Fruit fly (Drosophila melanogaster) whole organism, adult: Measurements from ENCODE around the gene CG8004.

Experiments used
- CG11617 ChIP-seq: fragments of 200-800 bp; sonication (Bioruptor generic); optimal IDR thresholded peaks from 2 replicates; lab custom pipeline; 2017; ENCODE audit warnings: mild to moderate bottlenecking, missing biosample characterization, missing genetic modification reagents, missing genetic modification characterization
- CG12768 ChIP-seq: fragments of 200-800 bp; sonication (Bioruptor generic); optimal IDR thresholded peaks from 2 replicates; lab custom pipeline; 2017; ENCODE audit warnings: missing biosample characterization, missing genetic modification characterization, mild to moderate bottlenecking, moderate library complexity, missing genetic modification reagents
- CG14711 ChIP-seq: fragments of 200-800 bp; sonication (Bioruptor generic); optimal IDR thresholded peaks from 2 replicates; lab custom pipeline; 2018; ENCODE audit warnings: missing biosample characterization, mild to moderate bottlenecking, missing genetic modification characterization, moderate library complexity
- CG1620 ChIP-seq: fragments of 200-800 bp; sonication (Bioruptor generic); optimal IDR thresholded peaks from 2 replicates; lab custom pipeline; 2016; ENCODE audit warnings: missing biosample characterization, missing genetic modification characterization
- CG33017 ChIP-seq: fragments of 200-800 bp; sonication (Bioruptor generic); optimal IDR thresholded peaks from 2 replicates; lab custom pipeline; 2018; ENCODE audit warnings: missing biosample characterization, mild to moderate bottlenecking, missing genetic modification characterization, moderate library complexity
- CG5204 ChIP-seq: fragments of 200-800 bp; sonication (Bioruptor generic); optimal IDR thresholded peaks from 2 replicates; lab custom pipeline; 2016; ENCODE audit warnings: missing biosample characterization, missing genetic modification characterization
- CG7045 ChIP-seq: fragments of 200-800 bp; sonication (Bioruptor generic); optimal IDR thresholded peaks from 2 replicates; lab custom pipeline; 2017; ENCODE audit warnings: missing biosample characterization, mild to moderate bottlenecking, missing genetic modification characterization
- CG7101 ChIP-seq: fragments of 200-800 bp; sonication (Bioruptor generic); optimal IDR thresholded peaks from 2 replicates; lab custom pipeline; 2018; ENCODE audit warnings: missing biosample characterization, mild to moderate bottlenecking, missing genetic modification characterization, moderate library complexity
- Clk ChIP-seq: fragments of 200-800 bp; sonication (Bioruptor generic); optimal IDR thresholded peaks from 2 replicates; lab custom pipeline; 2017; ENCODE audit warnings: missing biosample characterization, missing genetic modification characterization
- Crg-1 ChIP-seq: fragments of 200-800 bp; sonication (Bioruptor generic); optimal IDR thresholded peaks from 2 replicates; lab custom pipeline; 2016; ENCODE audit warnings: missing biosample characterization, missing genetic modification characterization
- Hr96 ChIP-seq: fragments of 200-800 bp; sonication (Bioruptor generic); optimal IDR thresholded peaks from 2 replicates; lab custom pipeline; 2016; ENCODE audit warnings: missing biosample characterization, missing genetic modification characterization
- Mnt ChIP-seq: fragments of 200-800 bp; sonication (Bioruptor generic); optimal IDR thresholded peaks from 2 replicates; lab custom pipeline; 2016; ENCODE audit warnings: missing biosample characterization, mild to moderate bottlenecking, missing genetic modification characterization
- bab1 ChIP-seq: fragments of 200-800 bp; sonication (Bioruptor generic); optimal IDR thresholded peaks from 3 replicates; lab custom pipeline; 2019; ENCODE audit warnings: missing biosample characterization, mild to moderate bottlenecking, missing genetic modification characterization, moderate library complexity
- cic ChIP-seq: fragments of 200-800 bp; sonication (Bioruptor generic); optimal IDR thresholded peaks from 2 replicates; lab custom pipeline; 2017; ENCODE audit warnings: missing biosample characterization, mild to moderate bottlenecking, missing genetic modification characterization, moderate library complexity
- cnc ChIP-seq, 2 experiments: fragments of >200 bp; optimal IDR thresholded peaks; 2 replicates each; lab custom pipeline; 2017
- kay ChIP-seq: fragments of 200-800 bp; sonication (Bioruptor generic); peaks from one replicate; lab custom pipeline; 2016; ENCODE audit warnings: missing biosample characterization, missing genetic modification characterization, borderline replicate concordance
- ovo ChIP-seq: fragments of 200-800 bp; sonication (Bioruptor generic); optimal IDR thresholded peaks from 2 replicates; lab custom pipeline; 2016; ENCODE audit warnings: missing biosample characterization, missing genetic modification characterization
- pad ChIP-seq: fragments of 200-800 bp; sonication (Bioruptor generic); optimal IDR thresholded peaks from 3 replicates; lab custom pipeline; 2017; ENCODE audit warnings: missing biosample characterization, missing genetic modification characterization, mild to moderate bottlenecking, moderate library complexity, missing genetic modification reagents
- tj ChIP-seq: fragments of 200-800 bp; sonication (Bioruptor generic); optimal IDR thresholded peaks from 3 replicates; lab custom pipeline; 2017; ENCODE audit warnings: missing biosample characterization, mild to moderate bottlenecking, missing genetic modification characterization, moderate library complexity
- toe ChIP-seq: fragments of 200-800 bp; sonication (Bioruptor generic); optimal IDR thresholded peaks from 2 replicates; lab custom pipeline; 2016; ENCODE audit warnings: missing biosample characterization, missing genetic modification characterization

CG8004 gene

DNA sequence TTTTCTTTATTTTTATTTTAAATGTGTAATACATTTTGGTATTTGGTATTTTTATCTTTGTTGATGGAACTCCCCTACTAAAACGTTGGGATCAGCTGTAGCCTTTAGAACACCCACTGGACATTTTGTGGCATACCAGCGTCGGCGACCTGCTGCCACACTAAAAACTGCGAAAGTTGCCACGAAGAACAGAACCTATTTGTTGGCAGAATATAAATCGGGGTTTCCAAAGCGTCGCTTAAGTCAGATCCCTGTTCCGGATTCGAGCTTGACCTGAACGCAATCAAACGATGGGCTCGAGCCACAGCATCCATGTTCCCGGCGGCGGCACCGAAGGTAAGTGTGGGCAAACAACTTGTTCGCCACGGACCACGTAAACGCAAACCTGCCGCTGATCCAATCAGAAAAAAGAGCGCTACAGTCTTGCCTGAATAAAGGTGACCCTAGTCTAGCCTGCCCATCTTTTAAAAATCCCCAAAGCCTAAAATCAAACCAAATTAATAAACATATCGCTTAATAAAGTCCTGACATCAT is 3.5 kb downstream of the CG8004 start, which contains the start of gene Grasp65:
Grasp65 (plus strand) TSS at position 173 of the 534 bp plus-strand sequence.
- TF ChIP-seq CG14711 (no peak), CG11617 (GFP tag; lab: Kevin White, UChicago) (peak; percentile 17), bab1 (GFP tag; lab: Kevin White, UChicago) (peak; percentile 67), cic (GFP tag; lab: Kevin White, UChicago) (peak; percentile 27), Crg-1 (GFP tag; lab: Kevin White, UChicago) (no peak), ovo (GFP tag; lab: Kevin White, UChicago) (no peak), Hr96 (GFP tag; lab: Kevin White, UChicago) (no peak), CG1620 (no peak), kay (no peak), CG7101 (tag; lab: Kevin White, UChicago) (peak; percentile 31), cnc (optimal IDR thresholded peaks at IDR 0.05; lab: Kevin White, UChicago) (no peak), CG7045 (GFP tag; lab: Kevin White, UChicago) (peak; percentile 4), CG33017 (tag; lab: Kevin White, UChicago) (peak; percentile 13), tj (GFP tag; lab: Kevin White, UChicago) (peak; percentile 22), Clk (GFP tag; lab: Kevin White, UChicago) (no peak), toe (GFP tag; lab: Kevin White, UChicago) (no peak), pad (GFP tag; lab: Kevin White, UChicago) (no peak)

DNA sequence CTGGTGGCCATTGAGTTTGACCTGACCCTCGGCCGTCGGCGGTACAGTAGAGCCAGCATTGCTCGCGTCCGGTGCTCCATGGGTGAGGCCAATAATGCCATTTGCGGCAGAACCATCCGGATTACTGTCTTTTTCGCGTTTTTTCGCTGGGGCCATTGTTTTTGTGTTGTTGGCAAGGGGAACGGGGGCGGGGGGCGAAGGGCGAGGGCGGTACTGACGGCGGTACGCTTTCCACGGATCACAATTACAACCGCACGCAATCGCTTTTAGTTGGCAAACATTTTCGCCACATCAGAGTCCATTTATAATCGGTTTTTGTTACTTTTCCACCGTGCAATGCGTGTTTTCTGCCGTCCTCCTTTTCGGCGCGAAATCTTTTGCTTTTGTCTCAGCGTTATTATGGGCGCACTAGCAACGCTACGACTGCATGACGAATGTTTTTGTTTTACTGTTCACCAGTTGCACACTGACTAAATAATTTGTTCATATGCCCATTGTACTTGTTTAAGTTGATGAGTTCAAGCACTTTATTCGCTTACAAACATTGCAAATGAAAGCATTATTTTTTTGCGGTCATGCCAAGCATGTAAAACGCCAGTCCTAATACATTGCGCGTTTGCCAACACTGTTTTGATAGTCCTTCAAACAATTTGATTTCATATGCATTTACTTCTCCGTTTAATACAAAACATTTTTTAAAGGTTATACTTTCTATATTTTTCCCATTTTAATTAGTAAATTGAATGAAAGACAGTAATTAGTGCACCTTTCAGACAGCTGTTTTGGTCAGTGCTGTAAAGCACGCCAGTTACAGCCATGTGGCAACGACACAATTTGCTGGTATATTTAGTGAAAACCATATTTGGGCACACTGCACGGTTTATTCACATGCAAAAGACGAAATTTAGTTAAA is 5.2 kb downstream of the CG8004 start, which contains the start of gene Pfdn6:
Pfdn6 (plus strand) TSS at position 839 of the 913 bp plus-strand sequence.
- TF ChIP-seq tj (GFP tag; lab: Kevin White, UChicago): peak; percentile 80
- no peak for TF ChIP-seq cnc (optimal IDR thresholded peaks at IDR 0.05; lab: Kevin White, UChicago)
- no peak for TF ChIP-seq Hr96 (GFP tag; lab: Kevin White, UChicago)
- peak; percentile 69 for TF ChIP-seq CG12768 (GFP tag; lab: Kevin White, UChicago)
- no peak for TF ChIP-seq CG5204 (GFP tag; lab: Kevin White, UChicago)
- peak; percentile 70 for TF ChIP-seq CG7101 (tag; lab: Kevin White, UChicago)
- peak; percentile 85 for TF ChIP-seq Crg-1 (GFP tag; lab: Kevin White, UChicago)
- peak; percentile 88 for TF ChIP-seq Mnt (GFP tag; lab: Kevin White, UChicago)
- peak; percentile 65 for TF ChIP-seq ovo (GFP tag; lab: Kevin White, UChicago)
- TF ChIP-seq kay: no peak
- peak; percentile 78 for TF ChIP-seq pad (GFP tag; lab: Kevin White, UChicago)
- TF ChIP-seq bab1 (GFP tag; lab: Kevin White, UChicago): peak; percentile 97
- TF ChIP-seq CG33017 (tag; lab: Kevin White, UChicago): peak; percentile 64
- TF ChIP-seq toe (GFP tag; lab: Kevin White, UChicago): peak; percentile 61
- peak; percentile 77 for TF ChIP-seq CG1620
- peak; percentile 79 for TF ChIP-seq CG7045 (GFP tag; lab: Kevin White, UChicago)
- peak; percentile 43 for TF ChIP-seq cic (GFP tag; lab: Kevin White, UChicago)
- TF ChIP-seq CG11617 (GFP tag; lab: Kevin White, UChicago): peak; percentile 94
- peak; percentile 76 for TF ChIP-seq Clk (GFP tag; lab: Kevin White, UChicago)
- TF ChIP-seq CG14711: peak; percentile 67

DNA sequence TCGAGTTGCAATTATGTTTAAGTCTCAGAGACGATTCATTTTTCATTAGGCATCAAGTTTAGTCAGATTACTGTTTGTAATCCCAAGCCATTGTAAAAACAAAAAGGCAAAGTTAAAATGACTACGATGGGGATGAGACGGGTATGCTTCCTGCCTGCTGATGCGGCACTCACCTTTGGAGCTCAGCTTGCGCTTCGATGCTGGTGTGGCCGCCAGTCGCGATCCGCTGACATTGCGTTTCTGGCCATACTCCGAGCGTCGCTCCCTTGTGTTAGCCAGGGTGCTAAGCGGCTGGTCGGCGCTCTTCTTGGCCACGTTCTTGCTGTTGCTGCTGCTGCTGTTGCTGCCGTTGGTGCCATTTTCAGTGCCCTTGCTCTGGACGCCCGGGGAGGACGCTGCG is 8.3 kb downstream of the CG8004 start:
- TF ChIP-seq Clk (GFP tag; lab: Kevin White, UChicago): no peak
- TF ChIP-seq bab1 (GFP tag; lab: Kevin White, UChicago): no peak
- TF ChIP-seq tj (GFP tag; lab: Kevin White, UChicago): peak; percentile 91

DNA sequence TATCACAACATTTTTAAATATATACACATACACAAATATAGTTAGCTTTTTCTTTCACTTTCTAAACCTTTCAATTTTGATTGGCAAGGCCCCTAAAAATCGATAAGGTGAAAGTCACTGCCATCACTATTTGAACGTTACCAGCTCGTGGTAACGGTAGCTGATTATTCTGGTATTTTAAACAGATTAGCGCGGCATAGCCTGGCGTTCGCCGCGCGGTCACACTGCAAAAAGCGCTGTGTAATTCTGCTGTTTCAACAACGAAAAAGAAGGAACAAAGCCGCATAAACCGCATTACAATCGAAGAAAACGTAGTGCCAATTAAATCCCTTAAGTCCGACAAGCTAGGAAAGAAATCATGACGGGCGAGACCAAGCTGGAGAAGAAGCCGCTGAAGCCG is 13.5 kb downstream of the CG8004 start, which contains the start of gene Rpn1:
Rpn1 (plus strand) TSS at position 219 of the 400 bp plus-strand sequence.
- TF ChIP-seq CG12768 (GFP tag; lab: Kevin White, UChicago): no peak
- peak; percentile 64 for TF ChIP-seq Mnt (GFP tag; lab: Kevin White, UChicago)
- TF ChIP-seq cnc (optimal IDR thresholded peaks at IDR 0.05; lab: Kevin White, UChicago): peak in 1 of 2 experiments; percentile 70
- TF ChIP-seq bab1 (GFP tag; lab: Kevin White, UChicago): peak; percentile 55
- TF ChIP-seq CG7101 (tag; lab: Kevin White, UChicago): no peak
- peak; percentile 12 for TF ChIP-seq CG14711
- no peak for TF ChIP-seq kay
- TF ChIP-seq ovo (GFP tag; lab: Kevin White, UChicago): peak; percentile 33
- TF ChIP-seq CG1620: peak; percentile 63

DNA sequence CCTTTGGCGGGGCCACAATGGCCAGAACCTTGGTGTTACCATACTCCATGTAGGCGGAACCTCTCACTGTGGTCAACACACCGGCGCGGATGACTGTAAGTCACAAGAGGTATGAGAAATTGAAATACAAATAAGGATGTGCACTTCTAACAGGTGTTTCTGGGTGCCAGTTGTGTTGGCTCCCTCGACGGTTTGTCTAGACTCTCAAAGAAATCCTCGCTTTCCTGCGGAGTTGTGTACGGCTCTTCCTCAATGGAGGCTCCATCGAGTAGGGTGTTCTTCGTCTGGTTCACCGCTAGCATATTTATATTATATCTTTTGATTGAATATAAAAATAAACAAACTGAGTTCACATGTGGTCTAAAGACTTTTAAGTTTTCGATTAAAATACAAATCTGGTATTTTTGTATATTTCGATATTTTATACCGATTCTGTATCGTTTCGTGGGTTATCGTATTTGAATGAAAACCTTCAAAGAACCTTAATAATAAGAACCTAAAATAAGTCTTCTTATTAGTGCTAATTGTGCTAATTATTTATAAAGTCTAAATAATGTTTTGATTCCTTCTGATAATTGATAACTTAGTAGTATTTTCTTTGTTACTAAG is 14.9 kb downstream of the CG8004 start, which contains the start of gene Mtr3:
Mtr3 (minus strand) TSS at position 388 of the 609 bp plus-strand sequence.
- TF ChIP-seq CG33017 (tag; lab: Kevin White, UChicago) (no peak), bab1 (GFP tag; lab: Kevin White, UChicago) (peak; percentile 18)
